Fruit fly (Drosophila melanogaster) whole organism, wandering third instar larva: ENCODE data around the gene CG8915.

ENCODE experiments used
- Abd-B ChIP-seq: fragments of >200 bp; optimal IDR thresholded peaks from 2 replicates; lab custom pipeline; 2017; ENCODE audit warnings: missing biosample characterization, missing genetic modification characterization
- CG32264 ChIP-seq: fragments of 200-800 bp; sonication (Bioruptor generic); optimal IDR thresholded peaks from 2 replicates; lab custom pipeline; 2016; ENCODE audit warnings: missing biosample characterization, missing genetic modification characterization
- CG9705 ChIP-seq: fragments of 200-800 bp; sonication (Bioruptor generic); optimal IDR thresholded peaks from 2 replicates; lab custom pipeline; 2018; ENCODE audit warnings: missing biosample characterization, mild to moderate bottlenecking, missing genetic modification characterization
- CrebA ChIP-seq: fragments of 200-800 bp; sonication (Bioruptor generic); optimal IDR thresholded peaks from 2 replicates; lab custom pipeline; 2016; ENCODE audit warnings: missing biosample characterization, mild to moderate bottlenecking, missing genetic modification characterization, borderline replicate concordance
- Dif ChIP-seq: fragments of 200-275, 200-300 bp; sonication (Bioruptor generic); optimal IDR thresholded peaks from 2 replicates; lab custom pipeline; 2018; ENCODE audit warnings: missing biosample characterization, missing genetic modification characterization; ENCODE audit not compliant: partially characterized antibody
- GATAd ChIP-seq: sonication (Bioruptor generic); optimal IDR thresholded peaks from 2 replicates; lab custom pipeline; 2016; ENCODE audit warnings: missing biosample characterization, missing genetic modification characterization
- HLH106 ChIP-seq: fragments of 200-800 bp; optimal IDR thresholded peaks from 3 replicates; lab custom pipeline; 2019; ENCODE audit warnings: missing biosample characterization, mild to moderate bottlenecking, missing genetic modification characterization, moderate library complexity
- Hnf4 ChIP-seq: fragments of 200-800 bp; sonication (Bioruptor generic); optimal IDR thresholded peaks from 2 replicates; lab custom pipeline; 2016; ENCODE audit warnings: missing biosample characterization, mild to moderate bottlenecking, missing genetic modification characterization
- Hr78 ChIP-seq: fragments of >200 bp; optimal IDR thresholded peaks from 2 replicates; lab custom pipeline; 2017; ENCODE audit warnings: missing biosample characterization, missing genetic modification characterization
- Hr83 ChIP-seq: fragments of 200-300 bp; sonication (Bioruptor generic); optimal IDR thresholded peaks from 2 replicates; lab custom pipeline; 2016; ENCODE audit warnings: missing biosample characterization, mild to moderate bottlenecking, missing genetic modification characterization, moderate library complexity; ENCODE audit not compliant: poor library complexity, severe bottlenecking
- Mio ChIP-seq: sonication (Bioruptor generic); optimal IDR thresholded peaks from 2 replicates; lab custom pipeline; 2016; ENCODE audit warnings: missing biosample characterization, missing genetic modification characterization
- N ChIP-seq: fragments of >200 bp; optimal IDR thresholded peaks from 2 replicates; lab custom pipeline; 2018; ENCODE audit warnings: missing biosample characterization, missing external identifiers, missing genetic modification characterization
- Rel ChIP-seq, 2 experiments: fragments of 200-800 bp; sonication (Bioruptor generic) in 1 of 2; optimal IDR thresholded peaks; 2 replicates in 1 of 2; 3 replicates in 1 of 2; lab custom pipeline; 2016 to 2019; ENCODE audit warnings: mild to moderate bottlenecking in 2 of 2, missing biosample characterization in 2 of 2, missing genetic modification characterization in 2 of 2, moderate library complexity in 1 of 2
- Sp1 ChIP-seq: fragments of 200-800 bp; sonication (Bioruptor generic); optimal IDR thresholded peaks from 3 replicates; lab custom pipeline; 2019; ENCODE audit warnings: missing biosample characterization, mild to moderate bottlenecking, missing genetic modification characterization, moderate library complexity
- Vsx2 ChIP-seq: fragments of 200-300, 225-300 bp; sonication (Bioruptor generic); optimal IDR thresholded peaks from 2 replicates; lab custom pipeline; 2018; ENCODE audit warnings: missing biosample characterization, missing genetic modification characterization; ENCODE audit not compliant: partially characterized antibody
- br ChIP-seq: fragments of 200-800 bp; sonication (Bioruptor generic); optimal IDR thresholded peaks from 2 replicates; lab custom pipeline; 2016; ENCODE audit warnings: missing biosample characterization, missing genetic modification characterization
- brk ChIP-seq: fragments of 200-800 bp; sonication (Bioruptor generic); optimal IDR thresholded peaks from 2 replicates; lab custom pipeline; 2016; ENCODE audit warnings: missing biosample characterization, mild to moderate bottlenecking, missing genetic modification characterization
- dmrt93B ChIP-seq: fragments of 200-800 bp; sonication (Bioruptor generic); optimal IDR thresholded peaks from 2 replicates; lab custom pipeline; 2018; ENCODE audit warnings: missing biosample characterization, mild to moderate bottlenecking, missing genetic modification characterization
- ey ChIP-seq: fragments of 200-800 bp; sonication (Bioruptor generic); optimal IDR thresholded peaks from 2 replicates; lab custom pipeline; 2016; ENCODE audit warnings: missing biosample characterization, missing genetic modification characterization
- foxo ChIP-seq, 2 experiments: fragments of 200-800 bp; sonication (Bioruptor generic); optimal IDR thresholded peaks; 2 replicates in 1 of 2; 3 replicates in 1 of 2; lab custom pipeline; 2016 to 2017; ENCODE audit warnings: missing biosample characterization in 2 of 2, missing genetic modification characterization in 2 of 2
- fru ChIP-seq: fragments of 200-800 bp; sonication (Bioruptor generic); optimal IDR thresholded peaks from 3 replicates; lab custom pipeline; 2016; ENCODE audit warnings: missing biosample characterization, mild to moderate bottlenecking, missing genetic modification characterization
- jim ChIP-seq: fragments of 175-275, 200-325 bp; sonication (Bioruptor generic); optimal IDR thresholded peaks from 2 replicates; lab custom pipeline; 2016; ENCODE audit warnings: missing biosample characterization, mild to moderate bottlenecking, missing genetic modification characterization
- lola ChIP-seq: fragments of >200 bp; optimal IDR thresholded peaks from 2 replicates; lab custom pipeline; 2017; ENCODE audit warnings: missing biosample characterization, missing genetic modification characterization
- pan ChIP-seq: fragments of >200 bp; optimal IDR thresholded peaks from 2 replicates; lab custom pipeline; 2017
- psq ChIP-seq: fragments of 200-800 bp; sonication (Bioruptor generic); optimal IDR thresholded peaks from 3 replicates; lab custom pipeline; 2017; ENCODE audit warnings: missing biosample characterization, mild to moderate bottlenecking, missing genetic modification characterization, moderate library complexity
- rgr ChIP-seq: fragments of 200-800 bp; sonication (Bioruptor generic); optimal IDR thresholded peaks from 3 replicates; lab custom pipeline; 2016; ENCODE audit warnings: missing biosample characterization, mild to moderate bottlenecking, missing genetic modification characterization
- sage ChIP-seq: fragments of 200-800 bp; sonication (Bioruptor generic); optimal IDR thresholded peaks from 2 replicates; lab custom pipeline; 2016; ENCODE audit warnings: missing biosample characterization, mild to moderate bottlenecking, missing genetic modification characterization
- sv ChIP-seq: fragments of 200-800 bp; sonication (Bioruptor generic); optimal IDR thresholded peaks from 3 replicates; lab custom pipeline; 2016; ENCODE audit warnings: missing biosample characterization, missing genetic modification characterization
- tai ChIP-seq: sonication (Bioruptor generic); optimal IDR thresholded peaks from 2 replicates; lab custom pipeline; 2016; ENCODE audit warnings: missing biosample characterization, missing genetic modification characterization
- usp ChIP-seq: fragments of >200 bp; optimal IDR thresholded peaks from 2 replicates; lab custom pipeline; 2017; ENCODE audit warnings: missing biosample characterization, missing genetic modification characterization
- woc ChIP-seq: sonication (Bioruptor generic); optimal IDR thresholded peaks from 2 replicates; lab custom pipeline; 2016; ENCODE audit warnings: missing biosample characterization, mild to moderate bottlenecking, missing genetic modification characterization

The CG8915 gene

dm6 chrX:17236468-17236867, 8.3 kb downstream of the CG8915 start:
- TF ChIP-seq dmrt93B (no peak), pan (no peak)

- no peak for TF ChIP-seq rgr (GFP tag; lab: Kevin White, UChicago)
- TF ChIP-seq pan: no peak
- TF ChIP-seq ey (GFP tag; lab: Kevin White, UChicago): no peak
- TF ChIP-seq Abd-B (GFP tag; lab: Kevin White, UChicago): no peak
- TF ChIP-seq Rel (GFP tag; optimal IDR thresholded peaks at IDR 0.05; lab: Kevin White, UChicago): no peak
- no peak for TF ChIP-seq Rel (tag; optimal IDR thresholded peaks at IDR 0.05; lab: Kevin White, UChicago)
Measured at dm6 chrX:17232642-17233041, 12.2 kb downstream of the CG8915 start, which contains the start of gene f. f (plus strand) TSS chrX:17232942.

- no peak for TF ChIP-seq psq
- TF ChIP-seq Hnf4: no peak
- TF ChIP-seq sage (GFP tag; lab: Kevin White, UChicago): no peak
- TF ChIP-seq jim (GFP tag; lab: Kevin White, UChicago): no peak
- TF ChIP-seq sv (GFP tag; lab: Kevin White, UChicago): no peak
- no peak for TF ChIP-seq Rel (GFP tag; optimal IDR thresholded peaks at IDR 0.05; lab: Kevin White, UChicago)
- TF ChIP-seq Rel (tag; optimal IDR thresholded peaks at IDR 0.05; lab: Kevin White, UChicago): no peak
- TF ChIP-seq CrebA: no peak
- no peak for TF ChIP-seq Abd-B (GFP tag; lab: Kevin White, UChicago)
- TF ChIP-seq dmrt93B: no peak
- TF ChIP-seq, all 38 proteins: peak for 0
Measured at dm6 chrX:17230944-17231343, 13.9 kb downstream of the CG8915 start, which contains the start of gene CG10597. CG10597 (minus strand) TSS chrX:17231044.

dm6 chrX:17229475-17230169, 15.2 kb downstream of the CG8915 start:
- TF ChIP-seq lola (no peak), N (no peak), Hr78 (GFP tag; lab: Kevin White, UChicago) (no peak), Dif (GFP tag; lab: Kevin White, UChicago) (no peak), GATAd (GFP tag; lab: Kevin White, UChicago) (no peak), Vsx2 (GFP tag; lab: Kevin White, UChicago) (no peak), jim (GFP tag; lab: Kevin White, UChicago) (no peak), woc (GFP tag; lab: Kevin White, UChicago) (no peak), foxo (GFP tag; optimal IDR thresholded peaks at IDR 0.05; lab: Kevin White, UChicago) (peak in 1 of 2 experiments; percentile 45), Hr83 (GFP tag; lab: Kevin White, UChicago) (no peak), rgr (GFP tag; lab: Kevin White, UChicago) (peak; percentile 40), Hnf4 (peak; percentile 29), psq (no peak), brk (GFP tag; lab: Kevin White, UChicago) (no peak), fru (GFP tag; lab: Kevin White, UChicago) (peak; percentile 32), usp (GFP tag; lab: Kevin White, UChicago) (no peak), pan (no peak), Abd-B (GFP tag; lab: Kevin White, UChicago) (no peak), ey (GFP tag; lab: Kevin White, UChicago) (peak; percentile 25), br (GFP tag; lab: Kevin White, UChicago) (peak; percentile 23), tai (GFP tag; lab: Kevin White, UChicago) (no peak), CG32264 (GFP tag; lab: Kevin White, UChicago) (no peak)

- TF ChIP-seq Mio (no peak), Sp1 (GFP tag; lab: Kevin White, UChicago) (no peak), HLH106 (tag; lab: Kevin White, UChicago) (no peak), tai (GFP tag; lab: Kevin White, UChicago) (no peak), sage (GFP tag; lab: Kevin White, UChicago) (no peak), psq (no peak), brk (GFP tag; lab: Kevin White, UChicago) (no peak), sv (GFP tag; lab: Kevin White, UChicago) (no peak), CG9705 (no peak), Hr83 (GFP tag; lab: Kevin White, UChicago) (no peak), Hnf4 (no peak), dmrt93B (no peak), ey (GFP tag; lab: Kevin White, UChicago) (no peak), pan (no peak), N (no peak), Hr78 (GFP tag; lab: Kevin White, UChicago) (no peak), Rel (GFP tag; optimal IDR thresholded peaks at IDR 0.05; lab: Kevin White, UChicago) (no peak), Rel (tag; optimal IDR thresholded peaks at IDR 0.05; lab: Kevin White, UChicago) (no peak)
Measured at dm6 chrX:17227462-17227861, 17.3 kb downstream of the CG8915 start.
